Fruit fly (Drosophila melanogaster): ENCODE data around the gene Mitofilin.

The Mitofilin gene

dm6 chr3R:22044443-22044970 is 21.4 kb upstream of the Mitofilin start:
- TF ChIP-seq Ets98B (GFP tag; IDR thresholded peaks at IDR 0.05) (no peak), CG8301 (tag; optimal IDR thresholded peaks at IDR 0.05) (no peak), CG13204 (GFP tag; optimal IDR thresholded peaks at IDR 0.05) (no peak), Pif1A (GFP tag; optimal IDR thresholded peaks at IDR 0.05) (no peak), CG32121 (GFP tag; IDR thresholded peaks at IDR 0.05) (no peak), rn (GFP tag; IDR thresholded peaks at IDR 0.05) (no peak), CG10348 (GFP tag; IDR thresholded peaks at IDR 0.05) (no peak), CG34367 (tag; optimal IDR thresholded peaks at IDR 0.05) (no peak)

- TF ChIP-seq Pif1A (GFP tag; optimal IDR thresholded peaks at IDR 0.05) (no peak), D1 (tag; optimal IDR thresholded peaks at IDR 0.05) (peak; percentile 19), EcR (GFP tag; optimal IDR thresholded peaks at IDR 0.05) (peak; percentile 97), fd96Ca (GFP tag; IDR thresholded peaks at IDR 0.05) (0 out of 3 replicates have a peak, but pooled peaks have one; percentile 7), CG8159 (tag; optimal IDR thresholded peaks at IDR 0.05) (no peak), CG14655 (GFP tag; optimal IDR thresholded peaks at IDR 0.05) (no peak), CG13204 (GFP tag; optimal IDR thresholded peaks at IDR 0.05) (peak; percentile 7)
These were observed 20.7 kb upstream of the Mitofilin start for dm6 chr3R:22043748-22044402.

dm6 chr3R:22042982-22043381 is 19.8 kb upstream of the Mitofilin start:
- TF ChIP-seq CG15710 (tag; optimal IDR thresholded peaks at IDR 0.05) (no peak), Pif1A (GFP tag; optimal IDR thresholded peaks at IDR 0.05) (no peak), CG12605 (GFP tag; IDR thresholded peaks at IDR 0.05) (0 out of 2 replicates have a peak, but pooled peaks have one; percentile 20)

dm6 chr3R:22042283-22042875 is 19.2 kb upstream of the Mitofilin start:
- TF ChIP-seq Pif1A (GFP tag; optimal IDR thresholded peaks at IDR 0.05) (no peak), EcR (GFP tag; optimal IDR thresholded peaks at IDR 0.05) (peak; percentile 35)

- no peak for TF ChIP-seq rn (GFP tag; IDR thresholded peaks at IDR 0.05)
- TF ChIP-seq CG8159 (tag; optimal IDR thresholded peaks at IDR 0.05): no peak
- TF ChIP-seq Snoo (tag; optimal IDR thresholded peaks at IDR 0.05): peak; percentile 16
- no peak for TF ChIP-seq CG14655 (GFP tag; optimal IDR thresholded peaks at IDR 0.05)
- TF ChIP-seq CG8301 (tag; optimal IDR thresholded peaks at IDR 0.05): no peak
- no peak for TF ChIP-seq CG10348 (GFP tag; IDR thresholded peaks at IDR 0.05)
- TF ChIP-seq CG12605 (GFP tag; IDR thresholded peaks at IDR 0.05): no peak
- no peak for TF ChIP-seq CG13204 (GFP tag; optimal IDR thresholded peaks at IDR 0.05)
- TF ChIP-seq gl (tag; optimal IDR thresholded peaks at IDR 0.05): no peak
- TF ChIP-seq CG32121 (GFP tag; IDR thresholded peaks at IDR 0.05): no peak
- TF ChIP-seq Ets98B (GFP tag; IDR thresholded peaks at IDR 0.05): no peak
- no peak for TF ChIP-seq CG9948 (tag; optimal IDR thresholded peaks at IDR 0.05)
- no peak for TF ChIP-seq D1 (tag; optimal IDR thresholded peaks at IDR 0.05)
- peak; percentile 40 for TF ChIP-seq Pif1B (GFP tag; optimal IDR thresholded peaks at IDR 0.05)
- no peak for TF ChIP-seq CG4496 (GFP tag; IDR thresholded peaks at IDR 0.05)
- TF ChIP-seq EcR (GFP tag; optimal IDR thresholded peaks at IDR 0.05): no peak
- TF ChIP-seq Pif1A (GFP tag; optimal IDR thresholded peaks at IDR 0.05): peak; percentile 33
- TF ChIP-seq CG15710 (tag; optimal IDR thresholded peaks at IDR 0.05): peak; percentile 13
- no peak for TF ChIP-seq CG34367 (tag; optimal IDR thresholded peaks at IDR 0.05)
- peak; percentile 5; the same call in 1 of the 3 replicates for TF ChIP-seq fd96Ca (GFP tag; IDR thresholded peaks at IDR 0.05)
- TF ChIP-seq CG17806 (tag; optimal IDR thresholded peaks at IDR 0.05): no peak
These were observed 18.6 kb upstream of the Mitofilin start, which contains the start of gene how for dm6 chr3R:22041625-22042282. how (plus strand) TSS chr3R:22042191.

dm6 chr3R:22040400-22040799 is 17.3 kb upstream of the Mitofilin start:
- TF ChIP-seq Pif1A (GFP tag; optimal IDR thresholded peaks at IDR 0.05): no peak
- TF ChIP-seq Snoo (tag; optimal IDR thresholded peaks at IDR 0.05): no peak
- no peak for TF ChIP-seq Pif1B (GFP tag; optimal IDR thresholded peaks at IDR 0.05)
- TF ChIP-seq CG8159 (tag; optimal IDR thresholded peaks at IDR 0.05): no peak
- TF ChIP-seq Ets98B (GFP tag; IDR thresholded peaks at IDR 0.05): no peak
- TF ChIP-seq D1 (tag; optimal IDR thresholded peaks at IDR 0.05): no peak
- no peak for TF ChIP-seq CG15710 (tag; optimal IDR thresholded peaks at IDR 0.05)
- TF ChIP-seq fd96Ca (GFP tag; IDR thresholded peaks at IDR 0.05): no peak
- no peak for TF ChIP-seq CG13204 (GFP tag; optimal IDR thresholded peaks at IDR 0.05)
- TF ChIP-seq gl (tag; optimal IDR thresholded peaks at IDR 0.05): no peak
- TF ChIP-seq CG9948 (tag; optimal IDR thresholded peaks at IDR 0.05): no peak
- no peak for TF ChIP-seq CG10348 (GFP tag; IDR thresholded peaks at IDR 0.05)
- no peak for TF ChIP-seq CG14655 (GFP tag; optimal IDR thresholded peaks at IDR 0.05)
- no peak for TF ChIP-seq CG4496 (GFP tag; IDR thresholded peaks at IDR 0.05)

Measured in whole organism, pupa.